Fruit fly (Drosophila melanogaster) S2 (cell line): ENCODE measurements around the gene aqz.

Source experiments
- CG8478 ChIP-seq: fragments of >200 bp; optimal IDR thresholded peaks from 2 replicates; lab custom pipeline; 2018
- CTCF ChIP-seq, 2 experiments: fragments of >200 bp; optimal IDR thresholded peaks; 2 replicates each; lab custom pipeline; 2018

DNA sequence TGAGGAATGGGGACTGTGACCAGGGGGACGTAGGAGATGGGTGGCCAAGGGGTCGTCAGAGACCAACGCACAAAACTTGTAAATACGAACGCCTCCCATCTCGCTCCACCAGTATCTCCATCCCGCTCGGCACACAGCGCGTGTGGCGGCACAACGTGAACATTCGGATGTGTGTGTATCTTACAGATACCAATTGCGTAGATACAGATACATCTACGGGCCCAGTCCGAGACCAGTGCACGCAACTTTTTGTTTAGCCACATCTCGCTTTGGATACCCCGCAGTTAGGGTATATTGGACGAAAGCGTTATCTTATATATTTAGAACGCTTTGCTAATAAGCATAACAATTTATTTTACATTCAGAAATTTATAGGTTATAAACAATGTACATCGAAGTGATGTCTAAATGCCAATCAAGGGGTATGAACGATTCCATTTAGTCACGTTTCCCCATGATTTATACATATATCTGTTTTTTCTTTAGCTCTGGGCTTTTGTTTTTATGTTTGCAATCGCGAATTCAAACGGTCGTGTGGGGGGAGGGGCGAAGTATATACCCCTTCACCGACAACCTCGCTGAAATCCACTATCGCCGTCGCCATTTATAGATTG lies 9.1 kb downstream of the aqz start:
- TF ChIP-seq CTCF (optimal IDR thresholded peaks at IDR 0.05; lab: Kevin White, UChicago) (no peak), CG8478 (no peak)
